Worm (Caenorhabditis elegans) whole organism, L4 larva: Measurements from ENCODE around the gene nbet-1.
"Not testable (repeated sequence)": the region's sequence is repeated elsewhere in the genome, so short reads cannot be mapped to it uniquely, and the experiment has no call there.

ENCODE experiments used
- F10B5.3 ChIP-seq: sonication (generic microtip); optimal IDR thresholded peaks from 2 replicates; lab custom pipeline; 2016; ENCODE audit warnings: mild to moderate bottlenecking, missing genetic modification characterization, missing compliant biosample characterization
- F26F4.8 ChIP-seq: fragments of 200-800 bp; sonication (Bioruptor generic); conservative IDR thresholded peaks from 2 replicates; pipeline ENCODE4 v1.3.6; 2022; ENCODE audit warnings: missing genetic modification characterization, missing compliant biosample characterization
- F37D6.2 ChIP-seq: sonication (generic microtip); optimal IDR thresholded peaks from 2 replicates; lab custom pipeline; 2016; ENCODE audit warnings: mild to moderate bottlenecking, missing genetic modification characterization, missing compliant biosample characterization
- R02D3.7 ChIP-seq: fragments of 150-350 bp; sonication (generic microtip); optimal IDR thresholded peaks from 3 replicates; lab custom pipeline; 2014; ENCODE audit warnings: missing biosample characterization, missing genetic modification characterization
- Y105C5A.15 ChIP-seq: fragments of 200-800 bp; sonication (Bioruptor generic); IDR thresholded peaks from 2 replicates; pipeline ENCODE4 v1.3.6; 2022; ENCODE audit warnings: missing genetic modification characterization, missing compliant biosample characterization
- Y75B8A.6 ChIP-seq: fragments of 200-800 bp; sonication (Bioruptor generic); IDR thresholded peaks from 2 replicates; pipeline ENCODE4 v1.3.6; 2022; ENCODE audit warnings: missing genetic modification reagents, missing genetic modification characterization, missing compliant biosample characterization
- aha-1 ChIP-seq: fragments of 150-350 bp; peaks from one replicate; lab custom pipeline; 2014; ENCODE audit warnings: missing biosample characterization, missing genetic modification characterization
- arid-1 ChIP-seq: fragments of 200-800 bp; sonication (Bioruptor generic); conservative IDR thresholded peaks from 2 replicates; pipeline ENCODE4 v1.3.6; 2022; ENCODE audit warnings: missing genetic modification reagents, missing genetic modification characterization, missing compliant biosample characterization
- ceh-20 ChIP-seq: fragments of 200-800 bp; sonication (Bioruptor generic); IDR thresholded peaks from 2 replicates; pipeline ENCODE4 v1.3.6; 2022; ENCODE audit warnings: missing genetic modification reagents, missing genetic modification characterization, missing compliant biosample characterization
- ces-1 ChIP-seq: fragments of 150-350 bp; sonication (generic microtip); optimal IDR thresholded peaks from 4 replicates; lab custom pipeline; 2014; ENCODE audit warnings: missing biosample characterization, missing genetic modification reagents, missing genetic modification characterization
- ctbp-1 ChIP-seq: fragments of 200-800 bp; sonication (Bioruptor generic); IDR thresholded peaks from 2 replicates; pipeline ENCODE4 v1.3.6; 2022; ENCODE audit warnings: missing genetic modification reagents, missing genetic modification characterization, missing compliant biosample characterization
- dmd-8 ChIP-seq: fragments of 200-800 bp; sonication (Bioruptor generic); IDR thresholded peaks from 2 replicates; pipeline ENCODE4 v1.3.6; 2022; ENCODE audit warnings: missing genetic modification characterization, missing compliant biosample characterization
- dpl-1 ChIP-seq: fragments of 150-350 bp; optimal IDR thresholded peaks from 2 replicates; lab custom pipeline; 2014; ENCODE audit warnings: missing biosample characterization, missing genetic modification reagents, missing genetic modification characterization
- egl-27 ChIP-seq: sonication (generic microtip); optimal IDR thresholded peaks from 3 replicates; lab custom pipeline; 2017; ENCODE audit warnings: missing biosample characterization, missing genetic modification reagents, missing genetic modification characterization
- gei-8 ChIP-seq: fragments of 200-800 bp; sonication (Bioruptor generic); optimal IDR thresholded peaks from 2 replicates; lab custom pipeline; 2018; ENCODE audit warnings: mild to moderate bottlenecking, missing genetic modification characterization, missing compliant biosample characterization
- lin-13 ChIP-seq: fragments of 150-350 bp; optimal IDR thresholded peaks from 2 replicates; lab custom pipeline; 2014; ENCODE audit warnings: missing biosample characterization, missing genetic modification reagents, missing genetic modification characterization
- lin-38 ChIP-seq: fragments of 200-800 bp; sonication (Bioruptor generic); IDR thresholded peaks from 2 replicates; pipeline ENCODE4 v1.3.6; 2022; ENCODE audit warnings: missing genetic modification reagents, missing genetic modification characterization, missing compliant biosample characterization
- madf-5 ChIP-seq, 2 experiments: fragments of 200-800 bp; sonication (Bioruptor generic); IDR thresholded peaks; 2 replicates each; pipeline ENCODE4 v1.3.6; 2022; ENCODE audit warnings: missing compliant biosample characterization in 2 of 2, missing genetic modification characterization in 2 of 2
- mdl-1 ChIP-seq, 2 experiments: fragments of 150-350 bp in 1 of 2; sonication (generic microtip) in 1 of 2; optimal IDR thresholded peaks; 2 replicates each; lab custom pipeline; 2014 to 2017; ENCODE audit warnings: missing biosample characterization in 2 of 2, missing genetic modification characterization in 2 of 2
- mep-1 ChIP-seq: fragments of 150-350 bp; sonication (generic microtip); optimal IDR thresholded peaks from 3 replicates; lab custom pipeline; 2014; ENCODE audit warnings: missing biosample characterization, missing genetic modification characterization
- nhr-48 ChIP-seq: sonication (generic microtip); optimal IDR thresholded peaks from 2 replicates; lab custom pipeline; 2016; ENCODE audit warnings: mild to moderate bottlenecking, missing genetic modification characterization, missing compliant biosample characterization
- nhr-76 ChIP-seq: fragments of 150-350 bp; optimal IDR thresholded peaks from 2 replicates; lab custom pipeline; 2014; ENCODE audit warnings: missing biosample characterization, missing genetic modification characterization
- pha-4 ChIP-seq, 2 experiments: fragments of 150-350 bp in 1 of 2; fragments of 200-800 bp in 1 of 2; sonication (Bioruptor generic) in 1 of 2; IDR thresholded peaks in 1 of 2; optimal IDR thresholded peaks in 1 of 2; 2 replicates each; pipeline versions ENCODE4 v1.3.6 to Lab custom; 2014 to 2022; ENCODE audit warnings: missing genetic modification characterization in 2 of 2, missing genetic modification reagents in 2 of 2, missing biosample characterization in 1 of 2, missing compliant biosample characterization in 1 of 2
- saeg-2 ChIP-seq: fragments of 200-800 bp; sonication (Bioruptor generic); IDR thresholded peaks from 2 replicates; pipeline ENCODE4 v1.3.6; 2022; ENCODE audit warnings: missing genetic modification reagents, missing genetic modification characterization, missing compliant biosample characterization
- set-16 ChIP-seq: fragments of 200-800 bp; sonication (Bioruptor generic); IDR thresholded peaks from 2 replicates; pipeline ENCODE4 v1.3.6; 2022; ENCODE audit warnings: missing genetic modification reagents, missing genetic modification characterization, missing compliant biosample characterization
- tag-97 ChIP-seq: fragments of 200-800 bp; sonication (Bioruptor generic); IDR thresholded peaks from 2 replicates; pipeline ENCODE4 v1.3.6; 2022; ENCODE audit warnings: missing genetic modification characterization, missing compliant biosample characterization
- tra-1 ChIP-seq: fragments of 200-800 bp; sonication (Bioruptor generic); IDR thresholded peaks from 2 replicates; pipeline ENCODE4 v1.3.6; 2022; ENCODE audit warnings: missing genetic modification reagents, missing genetic modification characterization, missing compliant biosample characterization
- zag-1 ChIP-seq: fragments of 150-350 bp; optimal IDR thresholded peaks from 2 replicates; lab custom pipeline; 2014; ENCODE audit warnings: missing biosample characterization, missing genetic modification characterization
- ztf-11 ChIP-seq: fragments of 150-350 bp; optimal IDR thresholded peaks from 2 replicates; lab custom pipeline; 2014; ENCODE audit warnings: missing biosample characterization, missing genetic modification characterization

nbet-1 gene

DNA sequence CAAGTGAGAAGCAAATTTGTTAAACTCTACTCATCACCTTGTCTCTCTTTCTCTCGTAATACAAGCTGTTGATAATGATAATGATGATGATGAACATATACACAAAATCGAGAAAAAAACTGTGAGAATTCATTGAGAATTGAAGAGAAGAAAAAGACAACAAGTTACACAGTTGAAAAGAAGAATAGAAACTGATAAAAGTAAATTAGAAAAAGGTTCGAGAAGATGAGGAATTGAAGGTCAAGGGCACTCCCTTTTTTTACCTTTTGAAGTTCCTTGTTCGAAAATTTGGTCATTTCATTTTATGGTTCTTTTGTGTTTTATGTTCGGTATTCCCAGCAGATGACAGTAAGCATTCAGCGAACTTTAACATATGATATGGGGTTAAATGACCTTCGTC lies 7.0 kb downstream of the nbet-1 start (continued):
- TF ChIP-seq nhr-76 (tag; lab: Kevin White, UChicago) (peak; percentile 15), zag-1 (tag; lab: Kevin White, UChicago) (no peak), saeg-2 (GFP tag; lab: Robert Waterston, UW) (no peak), lin-38 (no peak)
- TF ChIP-seq, all 104 proteins: peak for 5

DNA sequence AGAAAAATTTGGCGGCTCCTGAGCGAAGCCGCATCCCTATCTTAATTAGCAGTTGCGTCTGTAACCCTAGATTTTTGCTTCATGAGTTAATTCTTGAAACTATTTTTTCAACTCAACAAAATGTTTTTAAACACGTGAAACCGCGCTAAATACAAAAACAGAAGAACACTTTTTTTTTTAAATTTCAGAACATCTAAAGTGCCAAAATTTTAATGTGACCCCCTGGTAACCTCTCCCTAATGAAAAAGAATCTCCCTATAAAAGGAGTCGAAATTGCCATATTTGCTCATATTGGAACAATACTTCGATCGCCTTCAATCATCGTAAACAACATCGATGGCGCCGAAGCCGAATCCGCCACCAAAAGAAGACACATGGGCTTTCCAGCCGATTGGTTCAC lies 9.2 kb downstream of the nbet-1 start, which contains the start of gene nsph-4.2:
nsph-4.2 (plus strand) TSS at position 301 of the 400 bp plus-strand sequence.
- not testable (repeated sequence) for TF ChIP-seq tag-97; F10B5.3 (tag; lab: Kevin White, UChicago); ces-1 (GFP tag; lab: Kevin White, UChicago)

DNA sequence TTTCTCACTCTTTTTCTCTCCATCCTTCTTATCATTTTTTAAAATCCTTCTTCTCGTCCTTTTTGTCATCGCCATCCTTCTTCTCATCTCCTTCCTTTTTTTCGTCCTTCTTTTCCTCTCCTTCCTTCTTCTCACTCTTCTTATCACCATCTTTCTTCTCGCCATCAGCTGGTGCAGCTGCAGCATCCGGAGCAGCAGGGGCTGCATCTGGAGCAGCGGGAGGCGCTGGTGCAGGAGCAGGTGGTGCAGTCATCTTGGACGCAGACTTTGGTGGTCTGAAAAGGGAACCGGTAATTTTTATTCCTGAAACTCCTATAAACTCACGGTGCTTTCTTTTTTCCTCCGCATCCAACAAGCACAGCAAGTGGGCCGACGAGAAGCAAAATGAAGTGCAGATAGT lies 12.4 kb downstream of the nbet-1 start:
- TF ChIP-seq saeg-2 (GFP tag; lab: Robert Waterston, UW) (no peak), Y105C5A.15 (0 out of 2 replicates have a peak, but pooled peaks have one; percentile 15), mdl-1 (tag; optimal IDR thresholded peaks at IDR 0.05; lab: Kevin White, UChicago) (no peak), set-16 (GFP tag; lab: Robert Waterston, UW) (peak; percentile 89), aha-1 (tag; lab: Kevin White, UChicago) (peak; percentile 65), dmd-8 (GFP tag; lab: Robert Waterston, UW) (0 out of 2 replicates have a peak, but pooled peaks have one; percentile 18), R02D3.7 (tag; lab: Kevin White, UChicago) (no peak), dpl-1 (GFP tag; lab: Kevin White, UChicago) (no peak)

DNA sequence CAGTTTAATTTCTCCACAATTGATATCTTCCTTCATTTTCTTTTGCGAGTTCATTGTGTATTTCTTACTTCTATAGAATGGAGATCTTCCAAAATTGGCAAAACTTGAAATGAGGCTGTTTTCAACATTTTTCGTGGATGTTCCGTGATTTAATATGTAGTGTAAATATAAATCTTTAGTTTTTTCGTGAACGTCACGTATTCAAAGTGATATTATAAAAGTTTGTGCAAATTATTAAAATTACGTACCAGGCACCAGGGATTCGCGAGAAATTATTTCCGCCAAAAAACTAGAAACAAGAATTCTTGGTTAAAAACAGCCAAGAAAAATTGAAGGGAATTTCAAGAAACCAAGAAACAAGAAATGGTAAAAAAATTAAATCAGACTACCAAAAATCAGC lies 14.9 kb downstream of the nbet-1 start, which contains the start of gene Y59E9AL.8:
Y59E9AL.8 (minus strand) TSS at position 101 of the 400 bp plus-strand sequence.
- TF ChIP-seq F37D6.2 (tag; lab: Kevin White, UChicago) (no peak), mdl-1 (tag; optimal IDR thresholded peaks at IDR 0.05; lab: Kevin White, UChicago) (no peak), nhr-76 (tag; lab: Kevin White, UChicago) (no peak), Y75B8A.6 (no peak), ztf-11 (tag; lab: Kevin White, UChicago) (no peak), madf-5 (GFP tag; IDR thresholded peaks at IDR 0.05; lab: Robert Waterston, UW) (no peak), mep-1 (tag; lab: Kevin White, UChicago) (no peak), gei-8 (GFP tag; lab: Kevin White, UChicago) (no peak), egl-27 (tag; lab: Kevin White, UChicago) (no peak), lin-13 (GFP tag; lab: Kevin White, UChicago) (no peak), ctbp-1 (GFP tag; lab: Robert Waterston, UW) (no peak), tra-1 (GFP tag; lab: Robert Waterston, UW) (no peak)

DNA sequence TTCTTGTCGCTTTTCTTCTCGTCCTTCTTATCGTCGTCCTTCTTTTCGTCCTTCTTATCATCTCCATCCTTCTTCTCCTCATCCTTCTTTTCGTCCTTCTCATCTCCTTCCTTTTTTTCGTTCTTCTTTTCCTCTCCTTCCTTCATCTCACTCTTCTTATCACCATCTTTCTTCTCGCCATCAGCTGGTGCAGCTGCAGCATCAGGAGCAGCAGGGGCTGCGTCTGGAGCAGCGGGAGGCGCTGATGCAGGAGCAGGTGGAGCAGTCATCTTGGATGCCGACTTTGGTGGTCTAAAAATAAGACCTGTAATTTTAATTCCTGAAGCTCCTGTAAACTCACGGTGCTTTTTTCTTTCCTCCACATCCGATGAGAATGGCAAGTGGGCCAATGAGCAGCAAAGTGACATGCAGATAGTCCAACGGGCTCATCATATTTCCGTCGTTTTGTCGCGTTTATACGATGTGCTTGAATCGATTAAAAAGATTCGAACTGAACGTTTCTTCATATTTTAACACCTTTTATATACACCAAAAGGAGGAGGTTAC lies 16.0 kb downstream of the nbet-1 start, which contains the start of gene cylc-1:
cylc-1 (minus strand) TSS at position 496 of the 546 bp plus-strand sequence.
- TF ChIP-seq pha-4 (GFP tag; IDR thresholded peaks at IDR 0.05; lab: Robert Waterston, UW) (peak; percentile 29; the same call in 1 of the 2 replicates), F26F4.8 (GFP tag; lab: Robert Waterston, UW) (0 out of 2 replicates have a peak, but pooled peaks have one; percentile 13), arid-1 (GFP tag; lab: Robert Waterston, UW) (0 out of 2 replicates have a peak, but pooled peaks have one; percentile 12), set-16 (GFP tag; lab: Robert Waterston, UW) (peak; percentile 82)
- TF ChIP-seq pha-4 (tag; optimal IDR thresholded peaks at IDR 0.05; lab: Kevin White, UChicago), result not testable (repeated sequence)

DNA sequence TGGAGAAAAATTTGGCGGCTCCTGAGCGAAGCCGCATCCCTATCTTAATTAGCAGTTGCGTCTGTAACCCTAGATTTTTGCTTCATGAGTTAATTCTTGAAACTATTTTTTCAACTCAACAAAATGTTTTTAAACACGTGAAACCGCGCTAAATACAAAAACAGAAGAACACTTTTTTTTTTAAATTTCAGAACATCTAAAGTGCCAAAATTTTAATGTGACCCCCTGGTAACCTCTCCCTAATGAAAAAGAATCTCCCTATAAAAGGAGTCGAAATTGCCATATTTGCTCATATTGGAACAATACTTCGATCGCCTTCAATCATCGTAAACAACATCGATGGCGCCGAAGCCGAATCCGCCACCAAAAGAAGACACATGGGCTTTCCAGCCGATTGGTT lies 17.3 kb downstream of the nbet-1 start, which contains the start of gene nsph-4.1:
nsph-4.1 (plus strand) TSS at position 301 of the 400 bp plus-strand sequence.
- TF ChIP-seq ceh-20 (GFP tag; lab: Robert Waterston, UW); nhr-48; pha-4 (GFP tag; IDR thresholded peaks at IDR 0.05; lab: Robert Waterston, UW); pha-4 (tag; optimal IDR thresholded peaks at IDR 0.05; lab: Kevin White, UChicago): not testable (repeated sequence)
